Worm (Caenorhabditis elegans) whole organism, L4 larva: ENCODE measurements around the gene F23A7.3.
"Not testable (repeated sequence)": the region's sequence is repeated elsewhere in the genome, so short reads cannot be mapped to it uniquely, and the experiment has no call there.

ENCODE experiments used
- R02D3.7 ChIP-seq: fragments of 150-350 bp; sonication (generic microtip); optimal IDR thresholded peaks from 3 replicates; lab custom pipeline; 2014; ENCODE audit warnings: missing biosample characterization, missing genetic modification characterization
- Y105C5A.15 ChIP-seq: fragments of 200-800 bp; sonication (Bioruptor generic); IDR thresholded peaks from 2 replicates; pipeline ENCODE4 v1.3.6; 2022; ENCODE audit warnings: missing genetic modification characterization, missing compliant biosample characterization
- ZK337.2 ChIP-seq: fragments of 200-800 bp; sonication (Bioruptor generic); IDR thresholded peaks from 2 replicates; pipeline ENCODE4 v1.3.6; 2022; ENCODE audit warnings: missing genetic modification reagents, missing genetic modification characterization, missing compliant biosample characterization
- aha-1 ChIP-seq: fragments of 150-350 bp; peaks from one replicate; lab custom pipeline; 2014; ENCODE audit warnings: missing biosample characterization, missing genetic modification characterization
- ama-1 ChIP-seq: fragments of 150-350 bp; optimal IDR thresholded peaks from 2 replicates; lab custom pipeline; 2014; ENCODE audit warnings: inconsistent platforms, mixed read lengths
- arid-1 ChIP-seq: fragments of 200-800 bp; sonication (Bioruptor generic); conservative IDR thresholded peaks from 2 replicates; pipeline ENCODE4 v1.3.6; 2022; ENCODE audit warnings: missing genetic modification reagents, missing genetic modification characterization, missing compliant biosample characterization
- ceh-20 ChIP-seq: fragments of 200-800 bp; sonication (Bioruptor generic); IDR thresholded peaks from 2 replicates; pipeline ENCODE4 v1.3.6; 2022; ENCODE audit warnings: missing genetic modification reagents, missing genetic modification characterization, missing compliant biosample characterization
- ceh-32 ChIP-seq: sonication (generic microtip); optimal IDR thresholded peaks from 2 replicates; lab custom pipeline; 2016; ENCODE audit warnings: mild to moderate bottlenecking, missing genetic modification characterization, missing compliant biosample characterization; ENCODE audit not compliant: poor library complexity
- ceh-62 ChIP-seq: sonication (generic microtip); optimal IDR thresholded peaks from 2 replicates; lab custom pipeline; 2017; ENCODE audit warnings: missing biosample characterization, missing genetic modification characterization
- ces-1 ChIP-seq: fragments of 150-350 bp; sonication (generic microtip); optimal IDR thresholded peaks from 4 replicates; lab custom pipeline; 2014; ENCODE audit warnings: missing biosample characterization, missing genetic modification reagents, missing genetic modification characterization
- ctbp-1 ChIP-seq: fragments of 200-800 bp; sonication (Bioruptor generic); IDR thresholded peaks from 2 replicates; pipeline ENCODE4 v1.3.6; 2022; ENCODE audit warnings: missing genetic modification reagents, missing genetic modification characterization, missing compliant biosample characterization
- daf-16 ChIP-seq, 3 experiments: sonication (generic microtip); optimal IDR thresholded peaks; 2 replicates each; lab custom pipeline; 2016 to 2017; ENCODE audit warnings: missing genetic modification characterization in 3 of 3, missing genetic modification reagents in 3 of 3, mild to moderate bottlenecking in 2 of 3, missing compliant biosample characterization in 2 of 3, missing biosample characterization in 1 of 3, moderate library complexity in 1 of 3
- dmd-6 ChIP-seq: fragments of 200-800 bp; sonication (Bioruptor generic); IDR thresholded peaks from 2 replicates; pipeline ENCODE4 v1.3.6; 2022; ENCODE audit warnings: missing genetic modification reagents, missing genetic modification characterization, missing compliant biosample characterization
- dmd-9 ChIP-seq: fragments of 200-800 bp; sonication (Bioruptor generic); IDR thresholded peaks from 2 replicates; pipeline ENCODE4 v1.3.6; 2022; ENCODE audit warnings: missing genetic modification reagents, missing genetic modification characterization, missing compliant biosample characterization
- dve-1 ChIP-seq: sonication (generic microtip); optimal IDR thresholded peaks from 2 replicates; lab custom pipeline; 2017; ENCODE audit warnings: antibody characterized with exemption, mild to moderate bottlenecking, missing genetic modification characterization, missing compliant biosample characterization; ENCODE audit not compliant: insufficient read depth
- egl-43 ChIP-seq: fragments of 200-800 bp; sonication (Bioruptor generic); IDR thresholded peaks from 2 replicates; pipeline ENCODE4 v1.3.6; 2022; ENCODE audit warnings: missing genetic modification reagents, missing genetic modification characterization, missing compliant biosample characterization
- hlh-30 ChIP-seq: sonication (generic microtip); optimal IDR thresholded peaks from 2 replicates; lab custom pipeline; 2017; ENCODE audit warnings: antibody characterized with exemption, mild to moderate bottlenecking, missing genetic modification characterization, missing compliant biosample characterization; ENCODE audit not compliant: insufficient read depth
- lin-1 ChIP-seq: fragments of 200-800 bp; sonication (Bioruptor generic); IDR thresholded peaks from 2 replicates; pipeline ENCODE4 v1.3.6; 2022; ENCODE audit warnings: missing genetic modification reagents, missing genetic modification characterization, missing compliant biosample characterization
- lin-39 ChIP-seq: fragments of 150-350 bp; optimal IDR thresholded peaks from 2 replicates; lab custom pipeline; 2014; ENCODE audit warnings: missing biosample characterization, missing genetic modification reagents, missing genetic modification characterization
- lsy-2 ChIP-seq, 2 experiments: fragments of 150-350 bp in 1 of 2; sonication (generic microtip) in 1 of 2; optimal IDR thresholded peaks; 2 replicates each; lab custom pipeline; 2014 to 2017; ENCODE audit warnings: missing biosample characterization in 2 of 2, missing genetic modification characterization in 2 of 2
- mdl-1 ChIP-seq, 2 experiments: fragments of 150-350 bp in 1 of 2; sonication (generic microtip) in 1 of 2; optimal IDR thresholded peaks; 2 replicates each; lab custom pipeline; 2014 to 2017; ENCODE audit warnings: missing biosample characterization in 2 of 2, missing genetic modification characterization in 2 of 2
- mxl-3 ChIP-seq: fragments of 200-800 bp; sonication (Bioruptor generic); optimal IDR thresholded peaks from 2 replicates; lab custom pipeline; 2018; ENCODE audit warnings: mild to moderate bottlenecking, missing genetic modification characterization, missing compliant biosample characterization
- nhr-102 ChIP-seq: sonication (generic microtip); optimal IDR thresholded peaks from 2 replicates; lab custom pipeline; 2016; ENCODE audit warnings: mild to moderate bottlenecking, missing genetic modification characterization, moderate library complexity, missing compliant biosample characterization
- nhr-28 ChIP-seq: fragments of 150-350 bp; optimal IDR thresholded peaks from 2 replicates; lab custom pipeline; 2014; ENCODE audit warnings: missing biosample characterization, missing genetic modification characterization
- nhr-41 ChIP-seq: fragments of 200-800 bp; sonication (Bioruptor generic); IDR thresholded peaks from 2 replicates; pipeline ENCODE4 v1.3.6; 2022; ENCODE audit warnings: missing genetic modification reagents, missing genetic modification characterization, missing compliant biosample characterization
- nhr-42 ChIP-seq: fragments of 200-800 bp; sonication (Bioruptor generic); IDR thresholded peaks from 2 replicates; pipeline ENCODE4 v1.3.6; 2022; ENCODE audit warnings: missing genetic modification characterization, missing compliant biosample characterization
- nhr-48 ChIP-seq: sonication (generic microtip); optimal IDR thresholded peaks from 2 replicates; lab custom pipeline; 2016; ENCODE audit warnings: mild to moderate bottlenecking, missing genetic modification characterization, missing compliant biosample characterization
- nhr-6 ChIP-seq: fragments of 150-350 bp; optimal IDR thresholded peaks from 2 replicates; lab custom pipeline; 2014; ENCODE audit warnings: missing biosample characterization, missing genetic modification characterization
- nhr-77 ChIP-seq: fragments of 150-350 bp; optimal IDR thresholded peaks from 2 replicates; lab custom pipeline; 2014; ENCODE audit warnings: missing biosample characterization, missing genetic modification characterization
- pha-4 ChIP-seq, 2 experiments: fragments of 150-350 bp in 1 of 2; fragments of 200-800 bp in 1 of 2; sonication (Bioruptor generic) in 1 of 2; IDR thresholded peaks in 1 of 2; optimal IDR thresholded peaks in 1 of 2; 2 replicates each; pipeline versions ENCODE4 v1.3.6 to Lab custom; 2014 to 2022; ENCODE audit warnings: missing genetic modification characterization in 2 of 2, missing genetic modification reagents in 2 of 2, missing biosample characterization in 1 of 2, missing compliant biosample characterization in 1 of 2
- php-3 ChIP-seq: fragments of 200-800 bp; sonication (Bioruptor generic); IDR thresholded peaks from 2 replicates; pipeline ENCODE4 v1.3.6; 2022; ENCODE audit warnings: missing genetic modification reagents, missing genetic modification characterization, missing compliant biosample characterization
- pqm-1 ChIP-seq: sonication (generic microtip); optimal IDR thresholded peaks from 2 replicates; lab custom pipeline; 2017; ENCODE audit warnings: missing biosample characterization, missing genetic modification characterization
- saeg-2 ChIP-seq: fragments of 200-800 bp; sonication (Bioruptor generic); IDR thresholded peaks from 2 replicates; pipeline ENCODE4 v1.3.6; 2022; ENCODE audit warnings: missing genetic modification reagents, missing genetic modification characterization, missing compliant biosample characterization
- spr-3 ChIP-seq: fragments of 200-800 bp; sonication (Bioruptor generic); optimal IDR thresholded peaks from 2 replicates; lab custom pipeline; 2018; ENCODE audit warnings: mild to moderate bottlenecking, missing genetic modification characterization, missing compliant biosample characterization
- tag-97 ChIP-seq: fragments of 200-800 bp; sonication (Bioruptor generic); IDR thresholded peaks from 2 replicates; pipeline ENCODE4 v1.3.6; 2022; ENCODE audit warnings: missing genetic modification characterization, missing compliant biosample characterization
- unc-62 ChIP-seq, 3 experiments: fragments of 150-350 bp in 1 of 3; sonication (generic microtip); optimal IDR thresholded peaks in 2 of 3; peaks in 1 of 3; 1 replicate in 1 of 3; 2 replicates in 2 of 3; lab custom pipeline; 2014 to 2017; ENCODE audit warnings: missing biosample characterization in 3 of 3, missing genetic modification characterization in 3 of 3, missing genetic modification reagents in 3 of 3, missing genotype in 1 of 3
- zfp-2 ChIP-seq: sonication (generic microtip); optimal IDR thresholded peaks from 2 replicates; lab custom pipeline; 2016; ENCODE audit warnings: mild to moderate bottlenecking, missing genetic modification characterization, missing compliant biosample characterization

Gene F23A7.3

ce11 chrX:16219710-16220109 lies at the start of gene F23A7.3:
TSS of gene F23A7.3 (plus strand) at chrX:16220010.
- TF ChIP-seq ceh-62 (tag; lab: Kevin White, UChicago); pha-4 (GFP tag; IDR thresholded peaks at IDR 0.05; lab: Robert Waterston, UW); pha-4 (tag; optimal IDR thresholded peaks at IDR 0.05; lab: Kevin White, UChicago); nhr-77: not testable (repeated sequence)

ce11 chrX:16172863-16173262 lies 46.9 kb upstream of the F23A7.3 start:
- TF ChIP-seq mxl-3 (no peak), ces-1 (GFP tag; lab: Kevin White, UChicago) (no peak), saeg-2 (no peak), hlh-30 (peak; percentile 40), nhr-48 (tag; lab: Kevin White, UChicago) (peak; percentile 18), nhr-6 (tag; lab: Kevin White, UChicago) (no peak), dmd-9 (GFP tag; lab: Robert Waterston, UW) (no peak), nhr-42 (GFP tag; lab: Robert Waterston, UW) (no peak), unc-62 (GFP tag; optimal IDR thresholded peaks at IDR 0.05 in 1 of 2; lab: Kevin White, UChicago) (peak in 1 of 2 experiments; percentile 92), unc-62 (tag; optimal IDR thresholded peaks at IDR 0.05; lab: Kevin White, UChicago) (no peak), mdl-1 (tag; optimal IDR thresholded peaks at IDR 0.05; lab: Kevin White, UChicago) (peak in 1 of 2 experiments; percentile 30), nhr-102 (no peak), arid-1 (no peak), nhr-28 (tag; lab: Kevin White, UChicago) (peak; percentile 42), lin-39 (tag; lab: Kevin White, UChicago) (no peak), ZK337.2 (GFP tag; lab: Robert Waterston, UW) (no peak)
- TF ChIP-seq, all 104 proteins: peak for 5

ce11 chrX:16184069-16184468 lies 35.7 kb upstream of the F23A7.3 start, which contains the start of gene nlp-67:
TSS of gene nlp-67 (plus strand) at chrX:16184369.
- TF ChIP-seq ctbp-1 (GFP tag; lab: Robert Waterston, UW): no peak
- no peak for TF ChIP-seq ama-1 (lab: Kevin White, UChicago)
- TF ChIP-seq php-3 (GFP tag; lab: Robert Waterston, UW): 0 out of 2 replicates have a peak, but pooled peaks have one; percentile 16
- TF ChIP-seq nhr-41 (GFP tag; lab: Robert Waterston, UW): no peak
- no peak for TF ChIP-seq ces-1 (GFP tag; lab: Kevin White, UChicago)
- TF ChIP-seq aha-1 (tag; lab: Kevin White, UChicago): peak; percentile 2
- 0 out of 2 replicates have a peak, but pooled peaks have one; percentile 40 for TF ChIP-seq egl-43 (GFP tag; lab: Robert Waterston, UW)
- no peak for TF ChIP-seq pha-4 (GFP tag; IDR thresholded peaks at IDR 0.05; lab: Robert Waterston, UW)
- no peak for TF ChIP-seq pha-4 (tag; optimal IDR thresholded peaks at IDR 0.05; lab: Kevin White, UChicago)
- no peak for TF ChIP-seq R02D3.7

ce11 chrX:16189227-16189906 lies 30.4 kb upstream of the F23A7.3 start, which contains the start of gene slc-25A21:
TSS of gene slc-25A21 (plus strand) at chrX:16189856.
- TF ChIP-seq mdl-1 (tag; optimal IDR thresholded peaks at IDR 0.05; lab: Kevin White, UChicago): peak in 1 of 2 experiments; percentile 30
- TF ChIP-seq dmd-6 (GFP tag; lab: Robert Waterston, UW): peak; percentile 9; the same call in 1 of the 2 replicates
- peak; percentile 14 for TF ChIP-seq nhr-28 (tag; lab: Kevin White, UChicago)
- TF ChIP-seq ceh-20: no peak
- TF ChIP-seq daf-16 (GFP tag; optimal IDR thresholded peaks at IDR 0.05; lab: Kevin White, UChicago): no peak
- peak; percentile 22 for TF ChIP-seq daf-16 (tag; optimal IDR thresholded peaks at IDR 0.05; lab: Kevin White, UChicago)

- TF ChIP-seq saeg-2 (no peak), lin-1 (GFP tag; lab: Robert Waterston, UW) (peak; percentile 77), unc-62 (GFP tag; optimal IDR thresholded peaks at IDR 0.05 in 1 of 2; lab: Kevin White, UChicago) (peak in 1 of 2 experiments; percentile 44), unc-62 (tag; optimal IDR thresholded peaks at IDR 0.05; lab: Kevin White, UChicago) (no peak), ceh-32 (tag; lab: Kevin White, UChicago) (no peak), zfp-2 (tag; lab: Kevin White, UChicago) (no peak), hlh-30 (peak; percentile 56), dve-1 (peak; percentile 97), spr-3 (GFP tag; lab: Kevin White, UChicago) (no peak), tag-97 (GFP tag; lab: Robert Waterston, UW) (no peak), Y105C5A.15 (no peak), php-3 (GFP tag; lab: Robert Waterston, UW) (peak; percentile 73), daf-16 (GFP tag; optimal IDR thresholded peaks at IDR 0.05; lab: Kevin White, UChicago) (peak in 1 of 2 experiments; percentile 89), daf-16 (tag; optimal IDR thresholded peaks at IDR 0.05; lab: Kevin White, UChicago) (peak; percentile 99), nhr-42 (GFP tag; lab: Robert Waterston, UW) (0 out of 2 replicates have a peak, but pooled peaks have one; percentile 28), lsy-2 (tag; optimal IDR thresholded peaks at IDR 0.05; lab: Kevin White, UChicago) (peak; percentile 5 to 50), pqm-1 (tag; lab: Kevin White, UChicago) (peak; percentile 94), pha-4 (GFP tag; IDR thresholded peaks at IDR 0.05; lab: Robert Waterston, UW) (peak; percentile 59; the same call in 1 of the 2 replicates), pha-4 (tag; optimal IDR thresholded peaks at IDR 0.05; lab: Kevin White, UChicago) (no peak)
Measured at ce11 chrX:16192574-16192973, 27.2 kb upstream of the F23A7.3 start.
